Fruit fly (Drosophila melanogaster): ENCODE results near the gene kon.
A peak's percentile ranks its signal among the peaks of the same experiment; 100 is the strongest.

kon gene

DNA sequence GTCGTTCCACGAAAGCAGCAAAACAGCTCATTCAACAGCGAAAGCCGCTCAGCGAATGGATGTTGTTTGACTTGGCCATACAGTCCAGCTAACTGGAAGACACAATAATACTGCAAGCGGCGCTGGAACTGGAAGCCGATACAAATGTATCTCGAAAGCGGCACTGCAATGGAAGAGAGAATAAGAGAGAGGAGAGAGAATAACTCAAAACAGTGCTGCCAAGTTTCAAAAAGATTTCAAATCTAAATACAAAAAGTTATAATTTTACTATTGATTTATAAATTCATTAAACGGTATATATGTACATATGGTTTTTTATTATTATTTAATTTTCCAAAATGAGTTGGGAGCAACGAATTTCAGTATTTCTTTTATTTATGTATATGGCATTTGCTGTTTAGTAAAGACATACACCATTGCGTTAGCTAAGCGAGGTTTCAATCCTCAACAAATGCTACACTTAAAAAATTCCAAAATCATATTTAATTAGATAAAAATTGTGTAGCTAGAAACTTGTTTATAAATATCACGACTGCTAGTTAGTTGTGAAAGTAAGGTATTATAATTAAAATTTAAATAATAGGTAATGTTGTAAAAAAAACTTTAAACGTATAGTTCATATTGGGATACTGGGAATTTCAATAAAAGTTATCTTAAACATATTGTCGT lies 19.3 kb downstream of the kon start, which contains the start of gene CG10283 (continued):
- TF ChIP-seq Bteb2 (GFP tag; optimal IDR thresholded peaks at IDR 0.05) = no peak
- no peak for TF ChIP-seq CG6654 (GFP tag; optimal IDR thresholded peaks at IDR 0.05)
- peak; percentile 58 for TF ChIP-seq bbx (GFP tag; IDR thresholded peaks at IDR 0.05; ENCODE audit: partially characterized antibody)
- peak; percentile 42; the same call in 1 of the 3 replicates for TF ChIP-seq Opbp (GFP tag; IDR thresholded peaks at IDR 0.05; ENCODE audit: partially characterized antibody)
- TF ChIP-seq Deaf1 (tag; optimal IDR thresholded peaks at IDR 0.05) = peak; percentile 26
- TF ChIP-seq CG9797 (GFP tag; optimal IDR thresholded peaks at IDR 0.05) = peak; percentile 12
- TF ChIP-seq gcm (GFP tag; optimal IDR thresholded peaks at IDR 0.05) = peak; percentile 14
- peak; percentile 6 for TF ChIP-seq CG15269 (tag; optimal IDR thresholded peaks at IDR 0.05)
- no peak for TF ChIP-seq jigr1 (GFP tag; IDR thresholded peaks at IDR 0.05)
- TF ChIP-seq CG17802 (tag; optimal IDR thresholded peaks at IDR 0.05) = no peak
- TF ChIP-seq CG2120 (GFP tag; optimal IDR thresholded peaks at IDR 0.05) = peak; percentile 47
- peak; percentile 79 for TF ChIP-seq sens (GFP tag)
- peak; percentile 16 for TF ChIP-seq D19A (tag; optimal IDR thresholded peaks at IDR 0.05)
- TF ChIP-seq Hmx (GFP tag; optimal IDR thresholded peaks at IDR 0.05) = no peak
- peak; percentile 30 for TF ChIP-seq CG15601 (tag; optimal IDR thresholded peaks at IDR 0.05)
- TF ChIP-seq sd (tag; optimal IDR thresholded peaks at IDR 0.05) = peak; percentile 27
- TF ChIP-seq Ptx1 (GFP tag; IDR thresholded peaks at IDR 0.05) = peak; percentile 56
- peak; percentile 15 for TF ChIP-seq psq (GFP tag; optimal IDR thresholded peaks at IDR 0.05)
- peak; percentile 45; the same call in 1 of the 2 replicates for TF ChIP-seq CG42726 (GFP tag; IDR thresholded peaks at IDR 0.05; ENCODE audit: partially characterized antibody)
- peak; percentile 75; the same call in 2 of the 3 replicates for TF ChIP-seq z (GFP tag; IDR thresholded peaks at IDR 0.05)
- TF ChIP-seq CG13287 (GFP tag; IDR thresholded peaks at IDR 0.05; ENCODE audit: partially characterized antibody) = peak; percentile 50; the same call in 1 of the 2 replicates
- TF ChIP-seq lola (GFP tag; optimal IDR thresholded peaks at IDR 0.05) = peak in 1 of 3 experiments; percentile 52
- TF ChIP-seq zfh1 (GFP tag; IDR thresholded peaks at IDR 0.05) = no peak
- peak; percentile 87 for TF ChIP-seq trem (tag; optimal IDR thresholded peaks at IDR 0.05)
- TF ChIP-seq MTF-1 (GFP tag; optimal IDR thresholded peaks at IDR 0.05; ENCODE audit: borderline replicate concordance) = peak; percentile 13
- TF ChIP-seq al (GFP tag; IDR thresholded peaks at IDR 0.05) = 0 out of 2 replicates have a peak, but pooled peaks have one; percentile 18
- TF ChIP-seq hbn (GFP tag; IDR thresholded peaks at IDR 0.05; ENCODE audit: partially characterized antibody) = 0 out of 2 replicates have a peak, but pooled peaks have one; percentile 13
- peak; percentile 42 for TF ChIP-seq CG12155 (GFP tag; optimal IDR thresholded peaks at IDR 0.05)
- TF ChIP-seq CG7556 (GFP tag; optimal IDR thresholded peaks at IDR 0.05) = no peak
- peak; percentile 29 for TF ChIP-seq zen (tag; optimal IDR thresholded peaks at IDR 0.05)
- TF ChIP-seq Nf-YB (GFP tag; optimal IDR thresholded peaks at IDR 0.05) = peak; percentile 26
- peak; percentile 12 for TF ChIP-seq Ets97D (GFP tag; optimal IDR thresholded peaks at IDR 0.05)
- TF ChIP-seq CG14710 (tag; optimal IDR thresholded peaks at IDR 0.05) = peak; percentile 74
- peak; percentile 56 for TF ChIP-seq CG30403 (GFP tag; optimal IDR thresholded peaks at IDR 0.05)
- peak in 1 of 2 experiments; percentile 5 for TF ChIP-seq Eip74EF (GFP tag; optimal IDR thresholded peaks at IDR 0.05)
- peak; percentile 39 for TF ChIP-seq grau (tag; optimal IDR thresholded peaks at IDR 0.05)
- TF ChIP-seq HmgZ (tag; optimal IDR thresholded peaks at IDR 0.05) = peak; percentile 7
- TF ChIP-seq PHDP (tag; optimal IDR thresholded peaks at IDR 0.05) = peak; percentile 24
- TF ChIP-seq gsb (GFP tag; IDR thresholded peaks at IDR 0.05) = no peak
- peak; percentile 52 for TF ChIP-seq Dek (tag; optimal IDR thresholded peaks at IDR 0.05)
- TF ChIP-seq CG31441 (GFP tag; IDR thresholded peaks at IDR 0.05) = peak; percentile 39; the same call in 1 of the 2 replicates
- peak; percentile 49 for TF ChIP-seq CG18262 (tag; optimal IDR thresholded peaks at IDR 0.05)
- no peak for TF ChIP-seq Neu2 (GFP tag; optimal IDR thresholded peaks at IDR 0.05; ENCODE audit: borderline replicate concordance)
- peak; percentile 56 for TF ChIP-seq vvl (GFP tag; IDR thresholded peaks at IDR 0.05)
- TF ChIP-seq CoRest (tag; optimal IDR thresholded peaks at IDR 0.05) = peak; percentile 67
- peak; percentile 65 for TF ChIP-seq ci (GFP tag; IDR thresholded peaks at IDR 0.05)
- no peak for TF ChIP-seq CG2129 (GFP tag; IDR thresholded peaks at IDR 0.05; ENCODE audit: partially characterized antibody)
- no peak for TF ChIP-seq CG6175 (GFP tag; IDR thresholded peaks at IDR 0.05)
